Fruit fly (Drosophila melanogaster) whole organism, embryonic: ENCODE data around the gene mRpL19.

Source experiments
- Blimp-1 ChIP-seq: fragments of 200-800 bp; sonication (Bioruptor generic); optimal IDR thresholded peaks from 3 replicates; lab custom pipeline; 2018; ENCODE audit warnings: missing biosample characterization, missing genetic modification characterization, mild to moderate bottlenecking, moderate library complexity, missing genetic modification reagents
- CG10366 ChIP-seq: fragments of 200-800 bp; sonication (Bioruptor generic); IDR thresholded peaks from 2 replicates; pipeline ENCODE4 v1.3.6; 2022; ENCODE audit warnings: missing biosample characterization, missing genetic modification characterization
- CG10462 ChIP-seq: fragments of 200-800 bp; sonication (Bioruptor generic); optimal IDR thresholded peaks from 2 replicates; lab custom pipeline; 2016; ENCODE audit warnings: missing biosample characterization, missing genetic modification characterization
- CG11723 ChIP-seq: fragments of 200-800 bp; sonication (Bioruptor generic); optimal IDR thresholded peaks from 2 replicates; lab custom pipeline; 2017; ENCODE audit warnings: missing biosample characterization, mild to moderate bottlenecking, missing genetic modification characterization
- CG13624 ChIP-seq: fragments of 200-800 bp; sonication (Bioruptor generic); optimal IDR thresholded peaks from 2 replicates; lab custom pipeline; 2016; ENCODE audit warnings: missing biosample characterization, missing genetic modification characterization
- CG14014 ChIP-seq: fragments of 200-800 bp; sonication (Bioruptor generic); IDR thresholded peaks from 2 replicates; pipeline ENCODE4 v1.3.6; 2022; ENCODE audit warnings: missing biosample characterization, missing genetic modification characterization
- CG15073 ChIP-seq: fragments of 200-800 bp; sonication (Bioruptor generic); optimal IDR thresholded peaks from 2 replicates; lab custom pipeline; 2016; ENCODE audit warnings: missing biosample characterization, missing genetic modification characterization
- CG15514 ChIP-seq: fragments of 200-800 bp; sonication (Bioruptor generic); optimal IDR thresholded peaks from 3 replicates; lab custom pipeline; 2017; ENCODE audit warnings: missing biosample characterization, missing genetic modification characterization, mild to moderate bottlenecking, moderate library complexity, missing genetic modification reagents
- CG1602 ChIP-seq: fragments of 200-800 bp; sonication (Bioruptor generic); optimal IDR thresholded peaks from 3 replicates; lab custom pipeline; 2016; ENCODE audit warnings: missing biosample characterization, missing genetic modification characterization
- CG17612 ChIP-seq: fragments of 200-800 bp; sonication (Bioruptor generic); IDR thresholded peaks from 2 replicates; pipeline ENCODE4 v1.3.6; 2022; ENCODE audit warnings: missing biosample characterization, missing genetic modification characterization
- CG18011 ChIP-seq: fragments of 200-800 bp; sonication (Bioruptor generic); optimal IDR thresholded peaks from 2 replicates; lab custom pipeline; 2017; ENCODE audit warnings: missing biosample characterization, missing genetic modification characterization, mild to moderate bottlenecking, moderate library complexity, missing genotype
- CG18262 ChIP-seq: fragments of 200-800 bp; optimal IDR thresholded peaks from 3 replicates; lab custom pipeline; 2019; ENCODE audit warnings: missing biosample characterization, mild to moderate bottlenecking, missing genetic modification characterization, moderate library complexity
- CG31441 ChIP-seq: fragments of 200-800 bp; sonication (Bioruptor generic); IDR thresholded peaks from 2 replicates; pipeline ENCODE4 v1.3.6; 2022; ENCODE audit warnings: missing biosample characterization, missing genetic modification characterization
- CG43689 ChIP-seq: fragments of 200-800 bp; sonication (Bioruptor generic); IDR thresholded peaks from 2 replicates; pipeline ENCODE4 v1.3.6; 2022; ENCODE audit warnings: missing biosample characterization, missing genetic modification characterization
- CG6689 ChIP-seq: fragments of 200-800 bp; sonication (Bioruptor generic); IDR thresholded peaks from 2 replicates; pipeline ENCODE4 v1.3.6; 2022; ENCODE audit warnings: missing biosample characterization, missing genetic modification characterization
- CG7556 ChIP-seq: fragments of 200-800 bp; sonication (Bioruptor generic); optimal IDR thresholded peaks from 2 replicates; lab custom pipeline; 2017; ENCODE audit warnings: missing biosample characterization, mild to moderate bottlenecking, missing genetic modification characterization
- CG7987 ChIP-seq: fragments of 200-800 bp; sonication (Bioruptor generic); optimal IDR thresholded peaks from 2 replicates; lab custom pipeline; 2018; ENCODE audit warnings: missing biosample characterization, mild to moderate bottlenecking, missing genetic modification characterization, moderate library complexity
- CG8281 ChIP-seq: fragments of 200-800 bp; sonication (Bioruptor generic); optimal IDR thresholded peaks from 2 replicates; lab custom pipeline; 2018; ENCODE audit warnings: missing biosample characterization, mild to moderate bottlenecking, missing genetic modification characterization, moderate library complexity
- CG8290 ChIP-seq, 3 experiments: fragments of 200-800 bp; sonication (Bioruptor generic); optimal IDR thresholded peaks; 2 replicates each; lab custom pipeline; 2016 to 2019; ENCODE audit warnings: missing biosample characterization in 3 of 3, missing genetic modification characterization in 3 of 3, mild to moderate bottlenecking in 2 of 3, moderate library complexity in 1 of 3
- CG9932 ChIP-seq: fragments of 200-800 bp; sonication (Bioruptor generic); IDR thresholded peaks from 2 replicates; pipeline ENCODE4 v1.3.6; 2022; ENCODE audit warnings: missing biosample characterization, missing genetic modification characterization
- Doc3 ChIP-seq: fragments of 200-800 bp; sonication (Bioruptor generic); IDR thresholded peaks from 3 replicates; pipeline ENCODE4 v1.3.6; 2022; ENCODE audit warnings: missing biosample characterization, missing genetic modification characterization; ENCODE audit not compliant: partially characterized antibody
- Eip74EF ChIP-seq, 2 experiments: fragments of 200-800 bp in 1 of 2; fragments of >200 bp in 1 of 2; sonication (Bioruptor generic) in 1 of 2; optimal IDR thresholded peaks; 2 replicates each; lab custom pipeline; 2017 to 2019; ENCODE audit warnings: missing biosample characterization in 2 of 2, missing genetic modification characterization in 2 of 2, mild to moderate bottlenecking in 1 of 2, moderate library complexity in 1 of 2
- Fer2 ChIP-seq: fragments of 200-800 bp; sonication (Bioruptor generic); optimal IDR thresholded peaks from 2 replicates; lab custom pipeline; 2018; ENCODE audit warnings: missing biosample characterization, mild to moderate bottlenecking, missing genetic modification characterization, moderate library complexity
- GATAe ChIP-seq: fragments of 200-800 bp; sonication (Bioruptor generic); conservative IDR thresholded peaks from 2 replicates; pipeline ENCODE4 v1.3.6; 2022; ENCODE audit warnings: missing biosample characterization, missing genetic modification characterization
- Myb ChIP-seq: fragments of 200-800 bp; sonication (Bioruptor generic); optimal IDR thresholded peaks from 2 replicates; lab custom pipeline; 2016; ENCODE audit warnings: missing biosample characterization, missing genetic modification characterization
- NfI ChIP-seq: fragments of 200-800 bp; sonication (Bioruptor generic); optimal IDR thresholded peaks from 3 replicates; lab custom pipeline; 2018; ENCODE audit warnings: missing biosample characterization, mild to moderate bottlenecking, missing genetic modification characterization, moderate library complexity
- Oaz ChIP-seq: fragments of 200-800 bp; sonication (Bioruptor generic); IDR thresholded peaks from 2 replicates; pipeline ENCODE4 v1.3.6; 2022; ENCODE audit warnings: missing biosample characterization, missing genetic modification characterization
- PHDP ChIP-seq: fragments of 200-800 bp; sonication (Bioruptor generic); optimal IDR thresholded peaks from 3 replicates; lab custom pipeline; 2018; ENCODE audit warnings: missing biosample characterization, mild to moderate bottlenecking, missing genetic modification characterization, moderate library complexity
- Sox102F ChIP-seq: fragments of 200-800 bp; sonication (Bioruptor generic); optimal IDR thresholded peaks from 2 replicates; lab custom pipeline; 2018; ENCODE audit warnings: missing biosample characterization, mild to moderate bottlenecking, missing genetic modification characterization, moderate library complexity
- Spps ChIP-seq: fragments of 200-800 bp; sonication (Bioruptor generic); optimal IDR thresholded peaks from 2 replicates; lab custom pipeline; 2018; ENCODE audit warnings: missing biosample characterization, mild to moderate bottlenecking, missing genetic modification characterization
- ab ChIP-seq: fragments of 200-800 bp; sonication (Bioruptor generic); optimal IDR thresholded peaks from 2 replicates; lab custom pipeline; 2016; ENCODE audit warnings: missing biosample characterization, missing genetic modification characterization
- ara ChIP-seq: fragments of 200-800 bp; sonication (Bioruptor generic); IDR thresholded peaks from 2 replicates; pipeline ENCODE4 v1.3.6; 2022; ENCODE audit warnings: missing biosample characterization, missing genetic modification characterization
- bcd ChIP-seq: fragments of 200-800 bp; sonication (Bioruptor generic); optimal IDR thresholded peaks from 2 replicates; lab custom pipeline; 2017; ENCODE audit warnings: missing biosample characterization, mild to moderate bottlenecking, missing genetic modification characterization
- chif ChIP-seq, 2 experiments: fragments of 200-800 bp; sonication (Bioruptor generic); optimal IDR thresholded peaks; 3 replicates each; lab custom pipeline; 2016; ENCODE audit warnings: missing biosample characterization in 2 of 2, missing genetic modification characterization in 2 of 2
- chn ChIP-seq: fragments of 200-800 bp; sonication (Bioruptor generic); optimal IDR thresholded peaks from 2 replicates; lab custom pipeline; 2016; ENCODE audit warnings: missing biosample characterization, missing genetic modification characterization
- dm ChIP-seq: fragments of 200-800 bp; sonication (Bioruptor generic); optimal IDR thresholded peaks from 3 replicates; lab custom pipeline; 2016; ENCODE audit warnings: missing biosample characterization, missing genetic modification characterization
- fru ChIP-seq: fragments of >200 bp; optimal IDR thresholded peaks from 2 replicates; lab custom pipeline; 2017
- her ChIP-seq: fragments of 200-800 bp; sonication (Bioruptor generic); optimal IDR thresholded peaks from 2 replicates; lab custom pipeline; 2016; ENCODE audit warnings: missing biosample characterization, missing genetic modification characterization
- ind ChIP-seq: fragments of 200-800 bp; sonication (Bioruptor generic); optimal IDR thresholded peaks from 3 replicates; lab custom pipeline; 2016; ENCODE audit warnings: missing biosample characterization, missing genetic modification characterization
- mirr ChIP-seq: fragments of 200-800 bp; sonication (Bioruptor generic); optimal IDR thresholded peaks from 3 replicates; lab custom pipeline; 2018; ENCODE audit warnings: missing biosample characterization, mild to moderate bottlenecking, missing genetic modification characterization
- odd ChIP-seq: fragments of 200-800 bp; sonication (Bioruptor generic); optimal IDR thresholded peaks from 2 replicates; lab custom pipeline; 2017; ENCODE audit warnings: missing biosample characterization, mild to moderate bottlenecking, missing genetic modification characterization
- pzg ChIP-seq: fragments of 200-800 bp; sonication (Bioruptor generic); optimal IDR thresholded peaks from 3 replicates; lab custom pipeline; 2018; ENCODE audit warnings: missing biosample characterization, mild to moderate bottlenecking, missing genetic modification characterization, moderate library complexity
- repo ChIP-seq: fragments of 200-800 bp; sonication (Bioruptor generic); optimal IDR thresholded peaks from 2 replicates; lab custom pipeline; 2016; ENCODE audit warnings: missing biosample characterization, missing genetic modification characterization
- sc ChIP-seq, 3 experiments: fragments of >200 bp in 2 of 3; fragments of 200-800 bp in 1 of 3; sonication (Bioruptor generic) in 1 of 3; optimal IDR thresholded peaks; 2 replicates in 2 of 3; 3 replicates in 1 of 3; lab custom pipeline; 2017; ENCODE audit warnings: mild to moderate bottlenecking in 1 of 3, missing biosample characterization in 1 of 3, missing genetic modification characterization in 1 of 3, missing genetic modification reagents in 1 of 3
- ttk ChIP-seq: fragments of 200-800 bp; sonication (Bioruptor generic); IDR thresholded peaks from 2 replicates; pipeline ENCODE4 v2.1.2; 2022; ENCODE audit warnings: missing biosample characterization, missing genetic modification characterization
- tx ChIP-seq: fragments of 200-800 bp; sonication (Bioruptor generic); optimal IDR thresholded peaks from 2 replicates; lab custom pipeline; 2016; ENCODE audit warnings: missing biosample characterization, missing genetic modification characterization
- unpg ChIP-seq: fragments of 200-800 bp; sonication (Bioruptor generic); optimal IDR thresholded peaks from 3 replicates; lab custom pipeline; 2018; ENCODE audit warnings: missing biosample characterization, mild to moderate bottlenecking, missing genetic modification characterization, moderate library complexity
- vvl ChIP-seq: fragments of 200-800 bp; sonication (Bioruptor generic); IDR thresholded peaks from 2 replicates; pipeline ENCODE4 v1.3.6; 2022; ENCODE audit warnings: missing biosample characterization, missing genetic modification characterization
- zen2 ChIP-seq: fragments of 200-800 bp; sonication (Bioruptor generic); IDR thresholded peaks from 3 replicates; pipeline ENCODE4 v1.3.6; 2022; ENCODE audit warnings: missing biosample characterization, missing genetic modification characterization; ENCODE audit not compliant: partially characterized antibody
- zfh1 ChIP-seq: fragments of 200-800 bp; sonication (Bioruptor generic); IDR thresholded peaks from 3 replicates; pipeline ENCODE4 v1.3.6; 2022; ENCODE audit warnings: missing biosample characterization, missing genetic modification characterization

Gene mRpL19

DNA sequence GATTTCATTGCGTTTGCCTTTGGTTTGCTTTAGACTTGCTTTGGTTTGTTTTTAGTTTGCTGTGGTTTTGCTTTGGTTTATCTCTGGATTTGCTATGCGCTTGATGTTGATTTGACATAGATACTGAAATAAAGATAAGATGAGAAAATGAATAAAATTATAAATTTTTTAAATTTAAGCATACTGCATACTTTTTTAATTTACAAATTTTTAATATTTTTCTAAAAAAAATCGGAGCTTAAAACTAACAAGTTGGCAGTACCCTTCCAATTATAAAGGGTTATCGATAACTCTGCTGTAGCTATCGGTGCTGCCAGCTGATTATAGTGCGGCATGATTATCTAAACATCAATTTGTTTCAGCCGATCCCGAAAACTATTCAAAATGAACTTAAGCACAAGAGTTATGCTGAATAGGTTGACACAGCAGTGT lies at the start of gene mRpL19 (continued):
- TF ChIP-seq bcd (GFP tag; lab: Kevin White, UChicago), result no peak
- TF ChIP-seq PHDP, result peak; percentile 68
- TF ChIP-seq CG10462 (GFP tag; lab: Kevin White, UChicago), result no peak
- peak; percentile 8 for TF ChIP-seq odd
- TF ChIP-seq CG8290 (GFP tag; optimal IDR thresholded peaks at IDR 0.05; lab: Kevin White, UChicago), result peak; percentile 45
- TF ChIP-seq CG8290 (tag; optimal IDR thresholded peaks at IDR 0.05; lab: Kevin White, UChicago), result no peak
- TF ChIP-seq tx, result no peak
- no peak for TF ChIP-seq CG15073 (GFP tag; lab: Kevin White, UChicago)
- TF ChIP-seq her (GFP tag; lab: Kevin White, UChicago), result no peak
- TF ChIP-seq dm, result no peak
- TF ChIP-seq chn, result no peak
- TF ChIP-seq CG9932 (GFP tag; lab: Robert Waterston, UW), result no peak
- no peak for TF ChIP-seq GATAe (GFP tag; lab: Robert Waterston, UW)
- TF ChIP-seq Doc3, result peak; percentile 39; the same call in 2 of the 3 replicates
- no peak for TF ChIP-seq repo
- no peak for TF ChIP-seq ind (GFP tag; lab: Kevin White, UChicago)
- TF ChIP-seq zen2 (GFP tag; lab: Robert Waterston, UW), result no peak; the same call in 2 of the 3 replicates
- TF ChIP-seq CG7556 (GFP tag; lab: Kevin White, UChicago), result peak; percentile 53
- no peak for TF ChIP-seq ab (GFP tag; lab: Kevin White, UChicago)
- TF ChIP-seq CG17612 (GFP tag; lab: Robert Waterston, UW), result no peak
- peak; percentile 22 for TF ChIP-seq Sox102F (GFP tag; lab: Kevin White, UChicago)
- no peak for TF ChIP-seq CG13624 (GFP tag; lab: Kevin White, UChicago)
- TF ChIP-seq CG6689 (GFP tag; lab: Robert Waterston, UW), result no peak
- no peak for TF ChIP-seq CG1602 (GFP tag; lab: Kevin White, UChicago)
- TF ChIP-seq Blimp-1 (GFP tag; lab: Kevin White, UChicago), result peak; percentile 48
- no peak for TF ChIP-seq CG18011
- no peak for TF ChIP-seq ara (GFP tag; lab: Robert Waterston, UW)
- TF ChIP-seq CG43689 (GFP tag; lab: Robert Waterston, UW), result no peak
- TF ChIP-seq CG15514 (GFP tag; lab: Kevin White, UChicago), result peak; percentile 53
- TF ChIP-seq CG10366 (GFP tag; lab: Robert Waterston, UW), result no peak
- TF ChIP-seq NfI (GFP tag; lab: Kevin White, UChicago), result peak; percentile 44
- no peak for TF ChIP-seq sc (optimal IDR thresholded peaks at IDR 0.05; lab: Kevin White, UChicago)
- TF ChIP-seq sc (GFP tag; optimal IDR thresholded peaks at IDR 0.05; lab: Kevin White, UChicago), result no peak
- no peak for TF ChIP-seq Oaz (GFP tag; lab: Robert Waterston, UW)
- peak; percentile 72 for TF ChIP-seq CG31441 (GFP tag; lab: Robert Waterston, UW)
- TF ChIP-seq Spps, result no peak
- no peak for TF ChIP-seq fru (lab: Kevin White, UChicago)
- TF ChIP-seq vvl, result no peak
- peak; percentile 63 for TF ChIP-seq CG18262 (tag; lab: Kevin White, UChicago)
- no peak for TF ChIP-seq mirr (GFP tag; lab: Kevin White, UChicago)
- TF ChIP-seq ttk, result no peak
- peak in 1 of 2 experiments; percentile 25 for TF ChIP-seq Eip74EF (GFP tag; optimal IDR thresholded peaks at IDR 0.05; lab: Kevin White, UChicago)
- TF ChIP-seq unpg (GFP tag; lab: Kevin White, UChicago), result peak; percentile 63
- no peak for TF ChIP-seq CG11723
- peak; percentile 48 for TF ChIP-seq pzg
- no peak for TF ChIP-seq CG8281 (tag; lab: Kevin White, UChicago)
- TF ChIP-seq chif (GFP tag; optimal IDR thresholded peaks at IDR 0.05; lab: Kevin White, UChicago), result no peak
- no peak for TF ChIP-seq CG7987
- peak; percentile 22 for TF ChIP-seq Fer2 (tag; lab: Kevin White, UChicago)
- no peak for TF ChIP-seq Myb (GFP tag; lab: Kevin White, UChicago)
- peak; percentile 13; the same call in 1 of the 2 replicates for TF ChIP-seq CG14014
- TF ChIP-seq zfh1 (GFP tag; lab: Robert Waterston, UW), result no peak
